Worm (Caenorhabditis elegans): ENCODE measurements around the gene Y51A2B.2.

Y51A2B.2 gene

DNA sequence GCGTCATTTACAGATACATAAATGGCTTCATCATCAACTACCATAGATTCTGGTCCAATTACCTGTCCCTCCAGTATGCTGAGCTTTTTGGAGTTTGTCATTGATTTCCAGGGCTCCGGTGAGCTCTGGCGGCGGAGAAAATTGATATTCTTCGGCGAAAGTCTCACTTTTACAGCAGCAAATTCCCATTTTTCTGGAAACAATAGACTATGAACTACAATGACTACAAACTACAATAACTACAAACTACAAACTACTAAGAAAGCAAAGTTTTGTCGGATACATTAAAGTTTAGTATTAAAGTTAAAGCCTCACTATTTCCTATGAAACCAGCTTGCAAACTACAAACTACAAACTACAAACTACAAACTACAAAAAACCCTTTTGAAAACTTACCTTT, 18.6 kb upstream of the Y51A2B.2 start, which contains the start of gene C08E8.2:
C08E8.2 (minus strand) TSS at position 101 of the 400 bp plus-strand sequence.
- TF ChIP-seq nfya-1 (tag; optimal IDR thresholded peaks at IDR 0.05) (no peak), pqm-1 (tag; optimal IDR thresholded peaks at IDR 0.05) (no peak), ets-4 (tag; optimal IDR thresholded peaks at IDR 0.05) (no peak), pha-4 (tag; optimal IDR thresholded peaks at IDR 0.05) (no peak), ztf-16 (tag; optimal IDR thresholded peaks at IDR 0.05) (no peak), ceh-22 (tag; optimal IDR thresholded peaks at IDR 0.05) (no peak), C38D4.7 (GFP tag; optimal IDR thresholded peaks at IDR 0.05) (no peak), ttx-3 (tag; optimal IDR thresholded peaks at IDR 0.05) (no peak), hlh-30 (tag; optimal IDR thresholded peaks at IDR 0.05; ENCODE audit: insufficient read depth) (no peak), K09A11.1 (tag; optimal IDR thresholded peaks at IDR 0.05; ENCODE audit: insufficient read depth) (no peak), hlh-8 (tag; optimal IDR thresholded peaks at IDR 0.05) (no peak), ceh-18 (tag; optimal IDR thresholded peaks at IDR 0.05) (no peak), tbx-7 (tag; optimal IDR thresholded peaks at IDR 0.05) (no peak), ceh-31 (tag; optimal IDR thresholded peaks at IDR 0.05) (no peak)

DNA sequence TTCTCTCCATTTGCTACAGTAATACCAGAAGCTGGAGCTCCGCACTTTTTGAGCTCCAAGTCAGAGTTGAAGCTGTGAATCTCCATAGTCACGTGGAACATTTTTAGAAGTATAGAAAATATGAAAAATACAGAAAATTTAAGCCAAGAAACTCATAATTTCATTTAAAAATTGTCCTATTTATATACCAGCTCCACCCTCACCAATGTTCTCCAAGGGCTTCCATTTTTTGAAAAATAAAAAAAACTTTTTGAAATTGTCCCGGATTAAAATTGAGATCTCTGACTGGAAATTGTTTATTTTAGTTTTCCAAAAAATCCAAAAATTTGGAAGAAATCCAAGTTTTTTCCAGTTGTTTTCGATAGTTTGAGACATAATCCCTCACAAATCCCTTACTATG, 14.4 kb upstream of the Y51A2B.2 start, which contains the start of gene C08E8.5:
C08E8.5 (minus strand) TSS at position 101 of the 400 bp plus-strand sequence.
- TF ChIP-seq fkh-10 (GFP tag; optimal IDR thresholded peaks at IDR 0.05) (no peak), che-1 (tag; optimal IDR thresholded peaks at IDR 0.05) (no peak), syd-9 (tag; optimal IDR thresholded peaks at IDR 0.05) (no peak), tbx-7 (tag; optimal IDR thresholded peaks at IDR 0.05) (no peak), unc-86 (tag; optimal IDR thresholded peaks at IDR 0.05) (no peak), ceh-45 (GFP tag; IDR thresholded peaks at IDR 0.05) (no peak), pha-2 (tag; optimal IDR thresholded peaks at IDR 0.05) (no peak), ceh-48 (tag; optimal IDR thresholded peaks at IDR 0.05) (no peak), odd-2 (tag; optimal IDR thresholded peaks at IDR 0.05) (no peak), elt-2 (tag; optimal IDR thresholded peaks at IDR 0.05) (no peak), pha-4 (tag; optimal IDR thresholded peaks at IDR 0.05) (no peak), ceh-2 (tag; optimal IDR thresholded peaks at IDR 0.05) (no peak), pros-1 (tag; optimal IDR thresholded peaks at IDR 0.05) (no peak), Y22D7AL.16 (tag; optimal IDR thresholded peaks at IDR 0.05) (no peak), ets-4 (tag; optimal IDR thresholded peaks at IDR 0.05) (no peak)

- TF ChIP-seq fkh-6 (tag; optimal IDR thresholded peaks at IDR 0.05) (no peak), ceh-19 (GFP tag; optimal IDR thresholded peaks at IDR 0.05) (no peak), unc-86 (tag; optimal IDR thresholded peaks at IDR 0.05) (no peak)
Measured at ce11 chrV:18362402-18362801, 11.9 kb upstream of the Y51A2B.2 start, which contains the start of gene C08E8.1. Gene C08E8.1 (minus strand): TSS chrV:18362502.

DNA sequence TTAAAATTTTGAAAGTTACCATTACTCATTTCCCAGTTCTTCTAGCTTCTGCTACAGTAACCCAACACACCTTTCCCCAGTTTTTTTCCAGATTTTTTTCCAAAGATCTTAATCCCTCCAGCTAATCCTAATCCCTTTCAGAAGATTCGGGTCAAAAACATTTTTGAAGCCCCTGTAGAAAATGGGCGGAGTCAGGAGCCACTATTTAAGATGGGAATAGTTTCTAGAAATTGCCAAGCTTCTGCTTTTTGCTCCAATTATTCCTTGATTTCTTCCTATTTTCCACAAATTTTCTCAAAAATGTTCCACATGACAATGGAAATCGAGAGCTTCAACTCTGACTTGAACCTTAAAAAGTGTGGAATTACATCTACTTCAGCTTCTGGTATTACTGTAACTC, 9.7 kb upstream of the Y51A2B.2 start, which contains the start of gene C08E8.9:
C08E8.9 (plus strand) TSS at position 301 of the 400 bp plus-strand sequence.
- no peak for TF ChIP-seq ceh-18 (tag; optimal IDR thresholded peaks at IDR 0.05)
- TF ChIP-seq lin-11 (tag; optimal IDR thresholded peaks at IDR 0.05) = no peak
- no peak for TF ChIP-seq ceh-22 (tag; optimal IDR thresholded peaks at IDR 0.05)
- TF ChIP-seq nfya-1 (tag; optimal IDR thresholded peaks at IDR 0.05) = no peak
- TF ChIP-seq ets-4 (tag; optimal IDR thresholded peaks at IDR 0.05) = no peak
- TF ChIP-seq npax-4 (tag; optimal IDR thresholded peaks at IDR 0.05) = no peak
- no peak for TF ChIP-seq K02D7.2 (tag; optimal IDR thresholded peaks at IDR 0.05)
- TF ChIP-seq T23F11.4 (GFP tag; optimal IDR thresholded peaks at IDR 0.05) = no peak
- no peak for TF ChIP-seq ceh-24 (tag; optimal IDR thresholded peaks at IDR 0.05)

- TF ChIP-seq ceh-30 (tag; optimal IDR thresholded peaks at IDR 0.05) (no peak), sdc-2 (tag; optimal IDR thresholded peaks at IDR 0.05) (no peak), ama-1 (optimal IDR thresholded peaks at IDR 0.05) (no peak)
Measured at ce11 chrV:18368322-18368721, 6.0 kb upstream of the Y51A2B.2 start, which contains the start of gene C08E8.6. Gene C08E8.6 (minus strand): TSS chrV:18368422.

All from whole organism, late embryonic.